Fruit fly (Drosophila melanogaster): ENCODE data around the gene CG13116.

Gene CG13116

DNA sequence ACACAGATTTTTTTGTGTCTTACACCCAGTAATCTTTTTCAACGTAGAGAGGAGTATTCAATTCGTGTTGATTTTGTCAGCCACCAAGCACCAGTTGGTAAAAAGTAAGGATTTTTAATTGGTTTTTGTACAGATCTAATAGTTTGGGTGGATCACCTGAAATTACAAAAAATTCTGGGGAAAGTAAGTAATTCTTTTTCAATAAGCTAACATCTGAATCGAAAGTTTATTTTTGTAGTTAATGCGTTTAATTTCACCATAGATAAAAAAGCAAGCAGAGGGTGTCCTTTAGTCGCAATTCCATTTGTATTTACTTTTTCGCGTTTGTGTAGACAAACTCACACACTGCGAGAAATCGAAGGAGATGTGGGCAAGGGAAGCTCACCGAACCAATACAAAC lies 25.1 kb downstream of the CG13116 start (continued):
- no peak for TF ChIP-seq zfh2 (GFP tag; optimal IDR thresholded peaks at IDR 0.05)
- no peak for TF ChIP-seq Eip74EF (GFP tag; optimal IDR thresholded peaks at IDR 0.05)
- peak; percentile 23 for TF ChIP-seq CG11504 (tag; optimal IDR thresholded peaks at IDR 0.05)
- TF ChIP-seq ftz-f1 (GFP tag; optimal IDR thresholded peaks at IDR 0.05): no peak
- TF ChIP-seq D19B (GFP tag; optimal IDR thresholded peaks at IDR 0.05): peak; percentile 32
- no peak for TF ChIP-seq CG17361 (GFP tag; IDR thresholded peaks at IDR 0.05)
- TF ChIP-seq crol (GFP tag; IDR thresholded peaks at IDR 0.05): 0 out of 2 replicates have a peak, but pooled peaks have one; percentile 2
- TF ChIP-seq dmrt99B (tag; optimal IDR thresholded peaks at IDR 0.05): peak; percentile 20
- no peak for TF ChIP-seq CG12659 (GFP tag; optimal IDR thresholded peaks at IDR 0.05)
- TF ChIP-seq CG13624 (GFP tag; optimal IDR thresholded peaks at IDR 0.05): no peak
- TF ChIP-seq HmgZ (tag; optimal IDR thresholded peaks at IDR 0.05): no peak
- TF ChIP-seq Hr51 (GFP tag; optimal IDR thresholded peaks at IDR 0.05): no peak
- TF ChIP-seq da (GFP tag; optimal IDR thresholded peaks at IDR 0.05): no peak
- no peak for TF ChIP-seq CG13894 (tag; optimal IDR thresholded peaks at IDR 0.05)
- peak; percentile 24 for TF ChIP-seq scrt (GFP tag; optimal IDR thresholded peaks at IDR 0.05)
- TF ChIP-seq CG14050 (GFP tag; IDR thresholded peaks at IDR 0.05): no peak
- TF ChIP-seq CG3281 (GFP tag; optimal IDR thresholded peaks at IDR 0.05): peak; percentile 16
- no peak for TF ChIP-seq CG32532 (GFP tag; IDR thresholded peaks at IDR 0.05)
- peak; percentile 20 for TF ChIP-seq Hmr (GFP tag; optimal IDR thresholded peaks at IDR 0.05)
- no peak for TF ChIP-seq ash1 (GFP tag; optimal IDR thresholded peaks at IDR 0.05)
- TF ChIP-seq tx (GFP tag; optimal IDR thresholded peaks at IDR 0.05): no peak
- no peak for TF ChIP-seq CG7271 (tag; optimal IDR thresholded peaks at IDR 0.05)
- peak; percentile 43 for TF ChIP-seq CG2678 (tag; optimal IDR thresholded peaks at IDR 0.05)
- TF ChIP-seq HLH54F (GFP tag; optimal IDR thresholded peaks at IDR 0.05): no peak
- TF ChIP-seq grau (tag; optimal IDR thresholded peaks at IDR 0.05): peak; percentile 2
- TF ChIP-seq CG18599 (GFP tag; optimal IDR thresholded peaks at IDR 0.05): peak; percentile 56
- TF ChIP-seq maf-S (GFP tag; optimal IDR thresholded peaks at IDR 0.05): no peak
- TF ChIP-seq CG3838 (GFP tag; optimal IDR thresholded peaks at IDR 0.05): no peak
- TF ChIP-seq caup (GFP tag; optimal IDR thresholded peaks at IDR 0.05; ENCODE audit: severe bottlenecking): peak; percentile 5
- TF ChIP-seq jing (GFP tag; optimal IDR thresholded peaks at IDR 0.05): no peak
- TF ChIP-seq otp (GFP tag; IDR thresholded peaks at IDR 0.05): no peak
- TF ChIP-seq toy (GFP tag; IDR thresholded peaks at IDR 0.05): no peak
- TF ChIP-seq Ravus (GFP tag; IDR thresholded peaks at IDR 0.05): no peak
- peak; percentile 13 for TF ChIP-seq lilli (GFP tag; optimal IDR thresholded peaks at IDR 0.05)
- TF ChIP-seq ERR (GFP tag; optimal IDR thresholded peaks at IDR 0.05): no peak
- TF ChIP-seq Med (GFP tag): peak; percentile 37
- TF ChIP-seq cwo (GFP tag; optimal IDR thresholded peaks at IDR 0.05): no peak
- TF ChIP-seq gem (tag; optimal IDR thresholded peaks at IDR 0.05): peak; percentile 15
- no peak for TF ChIP-seq CG6689 (GFP tag; IDR thresholded peaks at IDR 0.05)
- no peak for TF ChIP-seq CG12299 (tag; optimal IDR thresholded peaks at IDR 0.05)
- TF ChIP-seq ro (GFP tag; IDR thresholded peaks at IDR 0.05): no peak
- TF ChIP-seq Six4 (GFP tag; optimal IDR thresholded peaks at IDR 0.05): no peak
- no peak for TF ChIP-seq grn (GFP tag; optimal IDR thresholded peaks at IDR 0.05)
- no peak for TF ChIP-seq Ada2b (GFP tag; IDR thresholded peaks at IDR 0.05)
- TF ChIP-seq CG2889 (GFP tag; IDR thresholded peaks at IDR 0.05): no peak
- TF ChIP-seq CG4360 (GFP tag; IDR thresholded peaks at IDR 0.05): no peak
- TF ChIP-seq tna (GFP tag; IDR thresholded peaks at IDR 0.05; ENCODE audit: partially characterized antibody): no peak
- no peak for TF ChIP-seq cato (GFP tag; optimal IDR thresholded peaks at IDR 0.05; ENCODE audit: borderline replicate concordance)
- TF ChIP-seq sim (GFP tag; IDR thresholded peaks at IDR 0.05): no peak
- no peak for TF ChIP-seq CG1647 (GFP tag; optimal IDR thresholded peaks at IDR 0.05)
- no peak for TF ChIP-seq h (optimal IDR thresholded peaks at IDR 0.05)
- peak; percentile 19 for TF ChIP-seq sqz (GFP tag; optimal IDR thresholded peaks at IDR 0.05)
